Worm (Caenorhabditis elegans): ENCODE results near the gene W02A2.8.

The W02A2.8 gene

DNA sequence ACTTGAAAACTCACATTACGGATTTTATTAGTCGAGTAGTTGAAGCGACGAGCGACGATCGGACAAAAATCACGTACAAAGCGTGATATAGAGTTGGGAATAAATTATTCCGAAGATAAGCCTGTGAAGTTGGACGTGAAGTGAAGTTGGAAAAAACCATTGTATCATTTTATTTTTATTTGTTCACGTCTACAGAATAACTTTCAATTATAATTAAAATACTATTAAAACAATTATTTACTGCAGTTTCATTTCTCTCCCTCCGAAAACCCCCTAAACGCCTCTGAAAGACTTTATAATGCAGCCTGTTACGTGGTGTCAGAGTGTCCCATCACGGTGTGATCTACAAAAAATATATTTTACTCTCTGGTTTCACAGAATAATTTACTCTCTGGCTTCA lies 1.8 kb upstream of the W02A2.8 start, which contains the start of gene Y62E10A.3:
Gene Y62E10A.3 (minus strand): TSS at position 101 of the 400 bp plus-strand sequence.
- TF ChIP-seq hmbx-1 (tag; optimal IDR thresholded peaks at IDR 0.05) = no peak
- no peak for TF ChIP-seq tbx-37 (GFP tag; conservative IDR thresholded peaks at IDR 0.05)
- no peak for TF ChIP-seq ama-1 (optimal IDR thresholded peaks at IDR 0.05)
- no peak for TF ChIP-seq ets-7 (tag; optimal IDR thresholded peaks at IDR 0.05)
- no peak for TF ChIP-seq flt-1 (GFP tag; IDR thresholded peaks at IDR 0.05)
- no peak for TF ChIP-seq sea-1 (GFP tag; conservative IDR thresholded peaks at IDR 0.05)
- no peak for TF ChIP-seq ceh-13 (GFP tag; optimal IDR thresholded peaks at IDR 0.05)
- no peak for TF ChIP-seq tra-4 (tag; optimal IDR thresholded peaks at IDR 0.05)
- TF ChIP-seq F13C5.2 (tag; optimal IDR thresholded peaks at IDR 0.05) = no peak
- no peak for TF ChIP-seq ceh-36 (tag; optimal IDR thresholded peaks at IDR 0.05)
- TF ChIP-seq aly-1 (tag; optimal IDR thresholded peaks at IDR 0.05) = no peak
- no peak for TF ChIP-seq B0310.2 (tag; optimal IDR thresholded peaks at IDR 0.05)
- TF ChIP-seq pes-1 (GFP tag; IDR thresholded peaks at IDR 0.05) = no peak
- no peak for TF ChIP-seq scrt-1 (GFP tag; IDR thresholded peaks at IDR 0.05)
- no peak for TF ChIP-seq hnd-1 (tag; optimal IDR thresholded peaks at IDR 0.05)
- no peak for TF ChIP-seq tbx-11 (GFP tag; IDR thresholded peaks at IDR 0.05)
- TF ChIP-seq hmg-4 (GFP tag; optimal IDR thresholded peaks at IDR 0.05) = no peak

DNA sequence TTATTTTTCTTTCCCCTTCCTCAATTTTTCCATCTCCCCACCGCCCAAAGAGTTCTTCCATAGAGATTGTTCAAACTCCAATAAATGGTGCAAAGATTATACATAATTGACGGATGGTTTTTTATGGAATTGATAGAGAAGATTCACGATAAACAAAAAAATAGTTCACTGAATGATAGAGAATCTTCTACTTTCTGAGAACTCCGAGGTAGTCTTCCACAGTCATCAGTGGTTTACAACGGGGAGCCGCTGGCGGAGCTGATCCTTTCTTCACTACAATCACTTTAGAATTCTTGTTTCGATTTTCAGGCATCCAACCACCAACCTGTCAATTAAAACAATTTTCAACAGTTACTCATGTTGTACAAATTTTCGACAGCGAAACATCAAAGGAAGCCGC lies 2.4 kb downstream of the W02A2.8 start:
- TF ChIP-seq tbx-11 (GFP tag; IDR thresholded peaks at IDR 0.05) (no peak), B0310.2 (tag; optimal IDR thresholded peaks at IDR 0.05) (no peak), F13C5.2 (tag; optimal IDR thresholded peaks at IDR 0.05) (no peak), tbx-37 (GFP tag; conservative IDR thresholded peaks at IDR 0.05) (no peak), ceh-36 (tag; optimal IDR thresholded peaks at IDR 0.05) (no peak)

DNA sequence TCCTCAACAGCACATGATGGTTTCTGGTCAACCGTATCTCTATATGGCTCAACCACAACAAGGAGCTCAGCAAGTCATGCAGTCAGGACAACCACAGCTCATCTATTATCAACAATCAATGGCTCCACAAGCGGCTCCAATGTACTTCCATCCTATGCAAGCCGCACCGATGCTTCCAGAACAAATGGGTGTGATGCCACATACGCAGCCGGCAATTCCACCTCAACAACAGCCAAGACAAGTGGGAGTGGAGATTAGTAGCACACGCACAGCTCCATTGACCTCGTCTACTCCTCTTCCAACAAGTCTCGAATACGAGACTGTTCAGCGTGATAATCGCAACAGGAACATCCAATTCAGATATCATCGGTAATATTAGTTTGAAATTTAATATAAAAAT lies 4.3 kb downstream of the W02A2.8 start:
- TF ChIP-seq tbx-37 (GFP tag; conservative IDR thresholded peaks at IDR 0.05) (no peak), pes-1 (GFP tag; IDR thresholded peaks at IDR 0.05) (no peak), flt-1 (GFP tag; IDR thresholded peaks at IDR 0.05) (no peak), B0310.2 (tag; optimal IDR thresholded peaks at IDR 0.05) (no peak), ceh-36 (tag; optimal IDR thresholded peaks at IDR 0.05) (no peak)

DNA sequence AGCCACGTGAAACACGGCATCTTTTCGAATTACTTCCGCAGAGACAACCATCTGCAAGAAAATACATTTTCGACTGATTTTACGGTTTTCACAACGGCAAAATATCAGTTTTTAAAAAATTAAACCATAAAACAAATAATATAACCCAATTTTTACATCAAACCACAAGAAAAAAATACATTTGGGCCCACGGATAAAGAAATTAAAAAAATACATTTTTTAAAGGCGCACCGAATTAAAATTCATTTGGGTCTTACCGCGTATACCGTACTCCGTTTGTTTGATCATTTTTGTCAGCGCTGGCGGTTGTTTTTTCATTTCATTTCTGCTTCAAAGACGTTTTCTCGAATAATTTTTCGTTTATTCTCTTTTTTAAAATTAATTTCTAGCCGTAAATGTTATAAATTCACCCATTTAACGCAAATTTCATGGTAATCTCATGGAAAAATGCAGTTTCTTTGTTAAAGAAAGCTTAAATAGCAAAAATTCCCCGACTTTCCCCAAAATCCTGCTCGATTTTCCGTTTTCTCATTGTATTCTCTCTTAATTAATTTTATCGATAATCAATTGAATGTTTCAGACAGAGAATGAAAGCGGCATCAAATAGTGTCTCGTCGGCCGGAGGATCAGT lies 5.1 kb downstream of the W02A2.8 start, which contains the start of the genes rec-8 and mex-5:
Gene rec-8 (minus strand): TSS at position 51 of the 631 bp plus-strand sequence.
Gene mex-5 (plus strand): TSS at position 581 of the 631 bp plus-strand sequence.
- no peak for TF ChIP-seq hmbx-1 (tag; optimal IDR thresholded peaks at IDR 0.05)
- no peak for TF ChIP-seq B0310.2 (tag; optimal IDR thresholded peaks at IDR 0.05)
- no peak for TF ChIP-seq ceh-36 (tag; optimal IDR thresholded peaks at IDR 0.05)
- TF ChIP-seq hmg-4 (GFP tag; optimal IDR thresholded peaks at IDR 0.05) = no peak
- no peak for TF ChIP-seq tra-4 (tag; optimal IDR thresholded peaks at IDR 0.05)
- no peak for TF ChIP-seq F13C5.2 (tag; optimal IDR thresholded peaks at IDR 0.05)
- TF ChIP-seq scrt-1 (GFP tag; IDR thresholded peaks at IDR 0.05) = no peak
- TF ChIP-seq tbx-37 (GFP tag; conservative IDR thresholded peaks at IDR 0.05) = no peak

DNA sequence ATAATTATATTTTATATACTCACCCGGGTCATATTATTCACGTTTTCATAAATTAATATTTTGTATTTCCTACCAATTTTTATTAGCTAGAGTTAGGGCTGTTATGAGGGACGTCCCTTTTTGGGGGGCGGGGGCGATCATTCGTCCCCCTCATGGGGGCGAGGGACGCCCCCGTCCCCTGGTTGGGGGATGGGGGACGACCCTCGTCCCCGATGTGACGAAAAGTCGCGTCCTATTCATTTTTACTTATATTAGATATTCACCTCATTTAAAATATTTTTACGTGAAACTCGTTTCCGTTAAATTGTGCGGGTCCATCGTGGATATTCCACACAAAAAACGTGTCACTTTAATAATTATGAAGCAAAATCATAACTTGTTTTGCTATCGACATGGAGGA lies 9.8 kb downstream of the W02A2.8 start, which contains the start of gene W02A2.12:
Gene W02A2.12 (minus strand): TSS at position 240 of the 400 bp plus-strand sequence.
- no peak for TF ChIP-seq tra-4 (tag; optimal IDR thresholded peaks at IDR 0.05)
- TF ChIP-seq F13C5.2 (tag; optimal IDR thresholded peaks at IDR 0.05) = no peak
- no peak for TF ChIP-seq scrt-1 (GFP tag; IDR thresholded peaks at IDR 0.05)
- TF ChIP-seq B0310.2 (tag; optimal IDR thresholded peaks at IDR 0.05) = no peak
- TF ChIP-seq sea-1 (GFP tag; conservative IDR thresholded peaks at IDR 0.05) = no peak
- TF ChIP-seq ceh-36 (tag; optimal IDR thresholded peaks at IDR 0.05) = no peak
- TF ChIP-seq aly-1 (tag; optimal IDR thresholded peaks at IDR 0.05) = no peak
- TF ChIP-seq tbx-11 (GFP tag; IDR thresholded peaks at IDR 0.05) = no peak
- TF ChIP-seq pes-1 (GFP tag; IDR thresholded peaks at IDR 0.05) = no peak
- no peak for TF ChIP-seq ama-1 (optimal IDR thresholded peaks at IDR 0.05)
- no peak for TF ChIP-seq hmg-4 (GFP tag; optimal IDR thresholded peaks at IDR 0.05)

DNA sequence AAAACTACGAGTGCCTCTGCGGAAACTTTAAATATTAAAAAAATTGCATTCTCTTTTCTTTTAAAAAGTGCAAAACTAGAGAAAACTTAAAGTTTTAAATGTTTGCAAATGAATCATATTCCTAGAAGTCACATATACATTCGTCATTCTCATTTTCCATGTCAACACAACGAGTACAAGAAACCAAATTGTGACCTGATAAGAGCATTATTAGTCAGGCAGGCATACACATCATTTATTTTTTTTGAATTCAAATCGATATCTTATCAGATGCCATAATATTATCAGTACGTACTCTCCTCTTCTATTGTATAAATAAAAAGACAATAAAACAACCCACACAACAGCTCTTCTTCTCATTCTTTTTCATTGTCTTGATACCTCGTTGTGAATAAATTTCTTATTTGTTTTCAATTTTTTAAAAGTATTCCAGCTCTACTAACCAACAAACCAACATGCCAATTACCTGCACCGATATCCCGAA lies 11.1 kb downstream of the W02A2.8 start, which contains the start of gene W02A2.9:
Gene W02A2.9 (plus strand): TSS at position 434 of the 484 bp plus-strand sequence.
- TF ChIP-seq tra-4 (tag; optimal IDR thresholded peaks at IDR 0.05) = no peak
- no peak for TF ChIP-seq hmbx-1 (tag; optimal IDR thresholded peaks at IDR 0.05)
- no peak for TF ChIP-seq hmg-4 (GFP tag; optimal IDR thresholded peaks at IDR 0.05)
- no peak for TF ChIP-seq scrt-1 (GFP tag; IDR thresholded peaks at IDR 0.05)
- no peak for TF ChIP-seq ets-7 (tag; optimal IDR thresholded peaks at IDR 0.05)
- TF ChIP-seq ceh-13 (GFP tag; optimal IDR thresholded peaks at IDR 0.05) = no peak
- no peak for TF ChIP-seq pes-1 (GFP tag; IDR thresholded peaks at IDR 0.05)

DNA sequence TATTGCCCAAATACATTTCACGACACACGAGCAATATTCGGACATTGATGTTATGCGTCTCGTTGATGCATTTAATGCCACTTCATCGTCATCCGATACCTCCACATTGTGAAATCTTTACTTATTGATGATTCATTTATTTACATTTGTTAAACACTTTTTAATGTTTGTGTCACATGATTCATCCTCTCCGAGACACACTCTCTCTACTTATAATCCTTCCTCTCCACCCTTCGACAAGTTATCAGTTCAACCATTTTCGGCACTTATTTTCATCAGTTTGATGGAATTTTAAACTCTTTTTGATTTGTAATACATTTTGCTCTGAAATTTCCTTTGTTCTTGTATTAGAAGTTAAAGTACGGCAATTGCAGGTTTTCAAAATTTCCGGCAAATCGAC lies 12.3 kb downstream of the W02A2.8 start:
- no peak for TF ChIP-seq flt-1 (GFP tag; IDR thresholded peaks at IDR 0.05)
- TF ChIP-seq aly-1 (tag; optimal IDR thresholded peaks at IDR 0.05) = no peak
- no peak for TF ChIP-seq scrt-1 (GFP tag; IDR thresholded peaks at IDR 0.05)
- no peak for TF ChIP-seq tra-4 (tag; optimal IDR thresholded peaks at IDR 0.05)
- TF ChIP-seq ama-1 (optimal IDR thresholded peaks at IDR 0.05) = no peak
- TF ChIP-seq pes-1 (GFP tag; IDR thresholded peaks at IDR 0.05) = no peak
- no peak for TF ChIP-seq hmg-4 (GFP tag; optimal IDR thresholded peaks at IDR 0.05)
- no peak for TF ChIP-seq ets-7 (tag; optimal IDR thresholded peaks at IDR 0.05)

DNA sequence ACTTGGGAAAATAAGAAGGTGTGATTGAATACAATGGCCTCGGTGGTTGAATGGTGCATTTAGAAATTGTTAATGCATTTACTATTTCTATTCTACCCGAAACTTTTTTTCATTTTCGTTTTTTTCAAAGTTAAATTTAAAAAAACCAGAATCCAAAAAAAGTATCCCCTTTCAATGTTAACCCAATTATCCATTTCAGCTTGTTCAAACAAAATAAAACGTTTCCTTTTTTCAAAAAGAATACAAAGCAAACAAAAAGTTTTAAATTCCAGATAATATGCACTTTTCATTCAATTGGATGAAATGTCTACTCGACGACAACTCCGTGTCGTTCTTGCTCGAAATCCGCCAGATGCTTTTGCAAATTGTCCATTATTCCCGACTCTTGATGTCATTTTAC lies 15.8 kb downstream of the W02A2.8 start, which contains the start of gene W02A2.5:
Gene W02A2.5 (plus strand): TSS at position 301 of the 400 bp plus-strand sequence.
- TF ChIP-seq ceh-36 (tag; optimal IDR thresholded peaks at IDR 0.05) (no peak), F13C5.2 (tag; optimal IDR thresholded peaks at IDR 0.05) (no peak), aly-1 (tag; optimal IDR thresholded peaks at IDR 0.05) (no peak)

Data from whole organism, early embryonic.